Worm (Caenorhabditis elegans) whole organism, L4/young adult: ENCODE measurements around the gene C54F6.15.

Experiments used
- W03F9.2 ChIP-seq: fragments of 150-350 bp; optimal IDR thresholded peaks from 2 replicates; lab custom pipeline; 2014; ENCODE audit warnings: missing biosample characterization, missing genetic modification characterization
- dao-5 ChIP-seq: sonication (generic microtip); optimal IDR thresholded peaks from 2 replicates; lab custom pipeline; 2016; ENCODE audit warnings: missing genotype, missing genetic modification characterization, moderate library complexity, missing compliant biosample characterization
- him-1 ChIP-seq: sonication (generic microtip); optimal IDR thresholded peaks from 2 replicates; lab custom pipeline; 2016; ENCODE audit warnings: missing genotype, missing genetic modification reagents, missing genetic modification characterization, missing compliant biosample characterization

DNA sequence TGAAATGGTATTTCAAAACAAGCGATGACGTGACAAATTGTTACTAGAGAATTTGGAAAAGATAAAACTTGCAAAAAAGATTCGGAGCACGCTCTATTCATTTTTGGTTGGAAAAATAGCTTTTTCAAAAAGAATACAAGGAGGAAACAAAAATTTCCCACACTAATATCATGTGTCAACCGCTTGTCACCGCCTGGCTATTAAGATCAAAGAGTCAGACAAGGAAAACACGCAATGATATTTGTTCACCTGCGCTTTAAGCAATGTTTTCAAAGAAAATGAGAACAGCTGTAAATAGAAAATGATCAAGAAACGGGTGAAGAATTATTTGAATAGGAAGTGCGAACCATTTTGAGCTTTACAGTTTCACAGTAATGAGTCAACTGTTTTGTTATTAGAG is 45.4 kb downstream of the C54F6.15 start, which contains the start of gene srh-125:
- TF ChIP-seq dao-5 (tag; lab: Kevin White, UChicago) = no peak
- no peak for TF ChIP-seq him-1 (tag; lab: Kevin White, UChicago)
- TF ChIP-seq W03F9.2 (tag; lab: Kevin White, UChicago) = no peak
